Fruit fly (Drosophila melanogaster) whole organism, pupa: ENCODE results near the gene CG9525.

ENCODE experiments used
- CG10348 ChIP-seq: fragments of 200-800 bp; sonication (Bioruptor generic); IDR thresholded peaks from 2 replicates; pipeline ENCODE4 v1.3.6; 2022; ENCODE audit warnings: missing biosample characterization, missing genetic modification characterization
- CG34367 ChIP-seq: fragments of 200-800 bp; sonication (Bioruptor generic); optimal IDR thresholded peaks from 2 replicates; lab custom pipeline; 2018; ENCODE audit warnings: missing biosample characterization, mild to moderate bottlenecking, missing genetic modification characterization
- CG4496 ChIP-seq: fragments of 200-800 bp; sonication (Bioruptor generic); IDR thresholded peaks from 3 replicates; pipeline ENCODE4 v1.3.6; 2022; ENCODE audit warnings: missing biosample characterization, missing genetic modification characterization
- Pif1A ChIP-seq: fragments of 200-800 bp; sonication (Bioruptor generic); optimal IDR thresholded peaks from 3 replicates; lab custom pipeline; 2016; ENCODE audit warnings: missing biosample characterization, missing genetic modification characterization
- Snoo ChIP-seq: fragments of 200-800 bp; sonication (Bioruptor generic); optimal IDR thresholded peaks from 3 replicates; lab custom pipeline; 2017; ENCODE audit warnings: missing biosample characterization, mild to moderate bottlenecking, missing genetic modification characterization, inconsistent platforms
- fd96Ca ChIP-seq: fragments of 200-800 bp; sonication (Bioruptor generic); IDR thresholded peaks from 3 replicates; pipeline ENCODE4 v1.3.6; 2022; ENCODE audit warnings: missing biosample characterization, missing genetic modification characterization
- gl ChIP-seq: fragments of 200-800 bp; sonication (Bioruptor generic); optimal IDR thresholded peaks from 2 replicates; lab custom pipeline; 2018; ENCODE audit warnings: missing biosample characterization, mild to moderate bottlenecking, missing genetic modification characterization

- TF ChIP-seq CG10348 (no peak), CG4496 (no peak), Snoo (tag; lab: Kevin White, UChicago) (no peak), fd96Ca (GFP tag; lab: Robert Waterston, UW) (no peak), CG34367 (tag; lab: Kevin White, UChicago) (no peak), gl (tag; lab: Kevin White, UChicago) (no peak), Pif1A (GFP tag; lab: Kevin White, UChicago) (no peak)
Measured at dm6 chr2L:8991583-8991982, 29.4 kb upstream of the CG9525 start, which contains the start of gene CG9555.
